Worm (Caenorhabditis elegans): ENCODE measurements around the gene bigr-1.

Gene bigr-1

ce11 chrII:11181250-11181704 lies at the start of gene bigr-1:
bigr-1 (plus strand) TSS chrII:11181654.
- TF ChIP-seq nhr-80 (tag; optimal IDR thresholded peaks at IDR 0.05) (peak; percentile 61), cebp-1 (GFP tag; IDR thresholded peaks at IDR 0.05) (no peak), cebp-1 (tag; optimal IDR thresholded peaks at IDR 0.05) (peak; percentile 24), let-607 (tag; optimal IDR thresholded peaks at IDR 0.05) (no peak)

ce11 chrII:11132542-11132941 lies 48.9 kb upstream of the bigr-1 start, which contains the start of gene F40F8.11:
F40F8.11 (minus strand) TSS chrII:11132590.
- TF ChIP-seq efl-1 (GFP tag; optimal IDR thresholded peaks at IDR 0.05) (peak; percentile 65), T07F8.4 (tag; optimal IDR thresholded peaks at IDR 0.05) (no peak), mcd-1 (GFP tag; IDR thresholded peaks at IDR 0.05) (peak; percentile 82), tbx-9 (tag; optimal IDR thresholded peaks at IDR 0.05; ENCODE audit: borderline replicate concordance) (no peak), lin-35 (GFP tag; optimal IDR thresholded peaks at IDR 0.05) (peak in 1 of 3 experiments; percentile 59), lin-54 (GFP tag; optimal IDR thresholded peaks at IDR 0.05) (peak; percentile 55)

DNA sequence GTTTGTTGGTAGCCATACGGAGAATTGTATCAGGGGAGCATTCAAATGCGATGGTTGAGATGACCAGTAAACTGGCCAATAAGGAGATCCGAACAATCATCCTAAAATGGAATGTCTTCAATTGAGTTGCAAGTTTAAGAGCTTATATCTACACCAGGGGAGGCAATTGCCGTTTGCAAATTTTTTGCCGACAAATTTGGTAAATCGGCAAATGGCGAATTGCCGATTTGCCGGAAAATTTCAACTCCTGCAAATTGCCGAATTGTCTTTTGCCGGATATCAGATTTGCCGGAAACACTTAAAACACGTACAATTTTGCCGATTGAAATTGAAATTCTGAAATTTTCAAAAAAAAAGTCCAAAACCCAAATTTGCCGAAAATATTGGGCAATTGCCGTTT lies 46.6 kb upstream of the bigr-1 start, which contains the start of gene F40F8.5:
Gene F40F8.5, minus strand, starts transcription at position 101 of the 400 bp plus-strand sequence.
- no peak for TF ChIP-seq nfya-1 (tag; optimal IDR thresholded peaks at IDR 0.05; ENCODE audit: borderline replicate concordance, insufficient read depth)

DNA sequence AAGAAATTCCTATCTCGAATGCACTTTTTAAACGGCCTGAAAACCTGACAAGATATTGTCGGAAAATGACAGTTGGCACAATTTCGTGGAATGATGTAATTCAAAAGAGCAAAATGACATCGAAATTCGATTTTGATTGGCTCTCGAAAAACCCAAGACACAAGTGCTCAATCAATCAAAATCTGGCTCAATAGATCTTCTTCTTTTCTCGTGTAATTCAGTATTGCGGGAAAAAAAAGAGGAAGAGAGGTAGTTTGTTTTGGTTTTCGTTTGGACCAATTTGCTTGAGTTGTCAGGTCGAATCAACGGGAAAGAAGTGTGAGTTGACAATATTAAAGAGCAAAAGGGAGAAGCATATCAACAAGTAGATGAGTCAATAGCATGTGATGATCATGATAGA lies 45.7 kb upstream of the bigr-1 start:
- TF ChIP-seq ekl-4 (GFP tag; IDR thresholded peaks at IDR 0.05) (no peak), nhr-80 (tag; optimal IDR thresholded peaks at IDR 0.05) (peak; percentile 18)

- TF ChIP-seq him-1 (tag; optimal IDR thresholded peaks at IDR 0.05) (no peak), let-526 (GFP tag; IDR thresholded peaks at IDR 0.05) (no peak), F23B12.7 (tag; optimal IDR thresholded peaks at IDR 0.05; ENCODE audit: insufficient read depth) (no peak), nhr-90 (tag; optimal IDR thresholded peaks at IDR 0.05) (no peak), ceh-79 (tag; optimal IDR thresholded peaks at IDR 0.05) (no peak)
Measured at ce11 chrII:11140140-11140539, 41.3 kb upstream of the bigr-1 start, which contains the start of gene F40F8.4. F40F8.4 (minus strand) TSS chrII:11140240.

- TF ChIP-seq mes-4 (tag; optimal IDR thresholded peaks at IDR 0.05) = no peak
- no peak for TF ChIP-seq snpc-1.3 (tag; optimal IDR thresholded peaks at IDR 0.05; ENCODE audit: insufficient read depth)
- TF ChIP-seq pbrm-1 (GFP tag; IDR thresholded peaks at IDR 0.05) = 0 out of 2 replicates have a peak, but pooled peaks have one; percentile 20
Measured at ce11 chrII:11142571-11142970, 38.9 kb upstream of the bigr-1 start, which contains the start of gene arrd-6. arrd-6 (plus strand) TSS chrII:11142739.

ce11 chrII:11149866-11150685 lies 31.4 kb upstream of the bigr-1 start:
- peak; percentile 26 for TF ChIP-seq B0035.1 (tag; optimal IDR thresholded peaks at IDR 0.05)
- TF ChIP-seq hsf-1 (GFP tag; IDR thresholded peaks at IDR 0.05) = 0 out of 2 replicates have a peak, but pooled peaks have one; percentile 17
- peak; percentile 80 for TF ChIP-seq atf-7 (tag; optimal IDR thresholded peaks at IDR 0.05)
- TF ChIP-seq nhr-90 (tag; optimal IDR thresholded peaks at IDR 0.05) = peak; percentile 53
- peak; percentile 8 for TF ChIP-seq attf-5 (GFP tag; optimal IDR thresholded peaks at IDR 0.05)
- no peak for TF ChIP-seq snpc-3.4 (tag; optimal IDR thresholded peaks at IDR 0.05)
- TF ChIP-seq repo-1 (tag; optimal IDR thresholded peaks at IDR 0.05) = peak; percentile 91
- TF ChIP-seq F22D6.2 (tag; optimal IDR thresholded peaks at IDR 0.05) = peak; percentile 17
- TF ChIP-seq Y56A3A.18 (GFP tag; IDR thresholded peaks at IDR 0.05) = peak; percentile 91
- peak; percentile 90 for TF ChIP-seq tlf-1 (GFP tag; optimal IDR thresholded peaks at IDR 0.05)
- peak; percentile 56; the same call in 1 of the 2 replicates for TF ChIP-seq C06A6.2 (GFP tag; conservative IDR thresholded peaks at IDR 0.05)
- no peak for TF ChIP-seq lin-35 (GFP tag; optimal IDR thresholded peaks at IDR 0.05)
- TF ChIP-seq cebp-2 (GFP tag; IDR thresholded peaks at IDR 0.05) = 0 out of 2 replicates have a peak, but pooled peaks have one; percentile 29
- no peak for TF ChIP-seq hrde-1 (tag; optimal IDR thresholded peaks at IDR 0.05; ENCODE audit: borderline replicate concordance)
- TF ChIP-seq nfyb-1 (GFP tag; IDR thresholded peaks at IDR 0.05) = peak; percentile 89
- TF ChIP-seq hmg-1.2 (GFP tag; IDR thresholded peaks at IDR 0.05) = 0 out of 2 replicates have a peak, but pooled peaks have one; percentile 31
- no peak for TF ChIP-seq tbp1 (GFP tag; optimal IDR thresholded peaks at IDR 0.05)

Data from whole organism, young adult.